Worm (Caenorhabditis elegans): ENCODE measurements around the gene T19C4.5.

DNA sequence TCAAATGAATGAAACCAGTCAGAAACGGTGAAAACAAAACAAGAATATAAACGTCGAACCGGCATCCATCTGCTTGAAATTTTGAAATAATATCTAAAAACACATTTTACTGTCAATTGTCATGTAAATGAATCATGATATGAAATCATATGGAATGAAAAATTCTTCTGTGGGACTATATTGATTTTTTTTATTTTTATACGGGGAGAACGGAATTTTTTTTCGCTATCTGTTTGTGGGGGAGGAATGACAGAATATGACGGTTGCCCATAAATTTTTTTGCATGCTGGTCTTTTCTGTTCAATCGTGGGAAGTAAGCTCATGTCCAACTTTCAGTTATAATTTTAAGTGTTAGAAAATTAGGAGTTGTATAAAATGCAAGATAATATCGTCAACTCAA lies 27.3 kb upstream of the T19C4.5 start, which contains the start of gene C06H2.7:
- TF ChIP-seq tbx-11 (GFP tag; IDR thresholded peaks at IDR 0.05) (no peak), flt-1 (GFP tag; IDR thresholded peaks at IDR 0.05) (no peak), ama-1 (optimal IDR thresholded peaks at IDR 0.05) (no peak), F13C5.2 (tag; optimal IDR thresholded peaks at IDR 0.05) (no peak), aly-1 (tag; optimal IDR thresholded peaks at IDR 0.05) (no peak), scrt-1 (GFP tag; IDR thresholded peaks at IDR 0.05) (no peak), sea-1 (GFP tag; conservative IDR thresholded peaks at IDR 0.05) (no peak), tbx-37 (GFP tag; conservative IDR thresholded peaks at IDR 0.05) (no peak), ceh-36 (tag; optimal IDR thresholded peaks at IDR 0.05) (no peak)

All from whole organism, early embryonic.